Fruit fly (Drosophila melanogaster) whole organism, embryonic: ENCODE measurements around the gene CG15517.

ENCODE experiments used
- CG11456 ChIP-seq: fragments of 200-800 bp; sonication (Bioruptor generic); IDR thresholded peaks from 3 replicates; pipeline ENCODE4 v1.3.6; 2022; ENCODE audit warnings: missing biosample characterization, missing genetic modification characterization
- CG11723 ChIP-seq: fragments of 200-800 bp; sonication (Bioruptor generic); optimal IDR thresholded peaks from 2 replicates; lab custom pipeline; 2017; ENCODE audit warnings: missing biosample characterization, mild to moderate bottlenecking, missing genetic modification characterization
- CG13287 ChIP-seq: fragments of 200-800 bp; sonication (Bioruptor generic); IDR thresholded peaks from 2 replicates; pipeline ENCODE4 v1.3.6; 2022; ENCODE audit warnings: missing biosample characterization, missing genetic modification characterization; ENCODE audit not compliant: partially characterized antibody
- CG2120 ChIP-seq: fragments of 200-800 bp; sonication (Bioruptor generic); optimal IDR thresholded peaks from 3 replicates; lab custom pipeline; 2016; ENCODE audit warnings: missing biosample characterization, missing genetic modification characterization
- CG3163 ChIP-seq: fragments of 200-800 bp; sonication (Bioruptor generic); optimal IDR thresholded peaks from 3 replicates; lab custom pipeline; 2016; ENCODE audit warnings: missing biosample characterization, missing genetic modification characterization
- CG33557 ChIP-seq: fragments of 200-800 bp; sonication (Bioruptor generic); optimal IDR thresholded peaks from 2 replicates; lab custom pipeline; 2019; ENCODE audit warnings: missing biosample characterization, mild to moderate bottlenecking, missing genetic modification characterization, moderate library complexity
- CG34376 ChIP-seq: fragments of 200-800 bp; sonication (Bioruptor generic); optimal IDR thresholded peaks from 2 replicates; lab custom pipeline; 2018; ENCODE audit warnings: missing biosample characterization, mild to moderate bottlenecking, missing genetic modification characterization
- CG3847 ChIP-seq: fragments of 200-800 bp; sonication (Bioruptor generic); IDR thresholded peaks from 2 replicates; pipeline ENCODE4 v1.3.6; 2022; ENCODE audit warnings: missing biosample characterization, missing genetic modification characterization
- CG6791 ChIP-seq: fragments of 200-800 bp; sonication (Bioruptor generic); IDR thresholded peaks from 3 replicates; pipeline ENCODE4 v1.3.6; 2022; ENCODE audit warnings: missing biosample characterization, missing genetic modification characterization; ENCODE audit not compliant: partially characterized antibody
- CG8388 ChIP-seq: fragments of 200-800 bp; sonication (Bioruptor generic); optimal IDR thresholded peaks from 2 replicates; lab custom pipeline; 2019; ENCODE audit warnings: missing biosample characterization, mild to moderate bottlenecking, missing genetic modification characterization, moderate library complexity
- Dad ChIP-seq: fragments of 200-800 bp; sonication (Bioruptor generic); optimal IDR thresholded peaks from 3 replicates; lab custom pipeline; 2016; ENCODE audit warnings: missing biosample characterization, missing genetic modification characterization
- Dip2 ChIP-seq: fragments of 200-800 bp; sonication (Bioruptor generic); IDR thresholded peaks from 2 replicates; pipeline ENCODE4 v1.3.6; 2022; ENCODE audit warnings: missing biosample characterization, missing genetic modification characterization
- Dll ChIP-seq: fragments of 200-800 bp; sonication (Bioruptor generic); IDR thresholded peaks from 4 replicates; pipeline ENCODE4 v1.3.6; 2022; ENCODE audit warnings: missing biosample characterization, missing genetic modification characterization; ENCODE audit not compliant: partially characterized antibody
- Dref ChIP-seq: fragments of 200-800 bp; sonication (Bioruptor generic); IDR thresholded peaks from 2 replicates; pipeline ENCODE4 v1.3.6; 2022; ENCODE audit warnings: missing biosample characterization, missing genetic modification characterization
- Gug ChIP-seq: fragments of 200-800 bp; sonication (Bioruptor generic); IDR thresholded peaks from 4 replicates; pipeline ENCODE4 v1.3.6; 2022; ENCODE audit warnings: missing biosample characterization, missing genetic modification characterization
- H15 ChIP-seq: fragments of 200-800 bp; sonication (Bioruptor generic); IDR thresholded peaks from 3 replicates; pipeline ENCODE4 v1.3.6; 2022; ENCODE audit warnings: missing biosample characterization, missing genetic modification characterization
- HLH3B ChIP-seq: fragments of 200-800 bp; sonication (Bioruptor generic); IDR thresholded peaks from 2 replicates; pipeline ENCODE4 v1.3.6; 2022; ENCODE audit warnings: missing biosample characterization, missing genetic modification characterization
- HLHmδ ChIP-seq: fragments of 200-800 bp; sonication (Bioruptor generic); optimal IDR thresholded peaks from 2 replicates; lab custom pipeline; 2018; ENCODE audit warnings: missing biosample characterization, mild to moderate bottlenecking, missing genetic modification characterization, moderate library complexity
- HmgZ ChIP-seq: fragments of 200-800 bp; sonication (Bioruptor generic); optimal IDR thresholded peaks from 2 replicates; lab custom pipeline; 2018; ENCODE audit warnings: missing biosample characterization, mild to moderate bottlenecking, missing genetic modification characterization
- Hr78 ChIP-seq, 2 experiments: fragments of 200-800 bp in 1 of 2; fragments of >200 bp in 1 of 2; sonication (Bioruptor generic) in 1 of 2; optimal IDR thresholded peaks; 2 replicates each; lab custom pipeline; 2017 to 2019; ENCODE audit warnings: missing biosample characterization in 2 of 2, missing genetic modification characterization in 2 of 2, mild to moderate bottlenecking in 1 of 2, moderate library complexity in 1 of 2
- MESR4 ChIP-seq: fragments of 200-800 bp; sonication (Bioruptor generic); optimal IDR thresholded peaks from 2 replicates; lab custom pipeline; 2018; ENCODE audit warnings: missing biosample characterization, mild to moderate bottlenecking, missing genetic modification characterization, moderate library complexity
- Max ChIP-seq: fragments of 200-800 bp; sonication (Bioruptor generic); optimal IDR thresholded peaks from 2 replicates; lab custom pipeline; 2016; ENCODE audit warnings: missing biosample characterization, mild to moderate bottlenecking, missing genetic modification characterization
- Meics ChIP-seq: fragments of 200-800 bp; sonication (Bioruptor generic); optimal IDR thresholded peaks from 2 replicates; lab custom pipeline; 2017; ENCODE audit warnings: missing biosample characterization, mild to moderate bottlenecking, missing genetic modification characterization
- Myb ChIP-seq: fragments of 200-800 bp; sonication (Bioruptor generic); optimal IDR thresholded peaks from 2 replicates; lab custom pipeline; 2016; ENCODE audit warnings: missing biosample characterization, missing genetic modification characterization
- Nf-YA ChIP-seq: fragments of 200-800 bp; sonication (Bioruptor generic); IDR thresholded peaks from 2 replicates; pipeline ENCODE4 v1.3.6; 2022; ENCODE audit warnings: missing biosample characterization, missing genetic modification characterization
- Nf-YB ChIP-seq: fragments of 200-800 bp; sonication (Bioruptor generic); optimal IDR thresholded peaks from 3 replicates; lab custom pipeline; 2019; ENCODE audit warnings: missing biosample characterization, mild to moderate bottlenecking, missing genetic modification characterization, moderate library complexity
- NfI ChIP-seq: fragments of 200-800 bp; sonication (Bioruptor generic); optimal IDR thresholded peaks from 3 replicates; lab custom pipeline; 2018; ENCODE audit warnings: missing biosample characterization, mild to moderate bottlenecking, missing genetic modification characterization, moderate library complexity
- Tbp ChIP-seq: fragments of >200 bp; optimal IDR thresholded peaks from 2 replicates; lab custom pipeline; 2018; ENCODE audit warnings: missing biosample characterization, missing genetic modification characterization
- Trl ChIP-seq, 3 experiments: fragments of >200 bp in 2 of 3; fragments of 200-800 bp in 1 of 3; sonication (Bioruptor generic) in 1 of 3; optimal IDR thresholded peaks; 2 replicates in 1 of 3; 3 replicates in 2 of 3; lab custom pipeline; 2016 to 2017; ENCODE audit warnings: missing biosample characterization in 1 of 3, missing genetic modification characterization in 1 of 3
- Xbp1 ChIP-seq: fragments of 200-800 bp; sonication (Bioruptor generic); optimal IDR thresholded peaks from 3 replicates; lab custom pipeline; 2016; ENCODE audit warnings: missing biosample characterization, mild to moderate bottlenecking, missing genetic modification characterization
- YL-1 ChIP-seq: fragments of 200-800 bp; sonication (Bioruptor generic); optimal IDR thresholded peaks from 3 replicates; lab custom pipeline; 2017; ENCODE audit warnings: missing biosample characterization, mild to moderate bottlenecking, missing genetic modification characterization
- al ChIP-seq: fragments of 200-800 bp; sonication (Bioruptor generic); IDR thresholded peaks from 2 replicates; pipeline ENCODE4 v1.3.6; 2022; ENCODE audit warnings: missing biosample characterization, missing genetic modification characterization
- ap ChIP-seq: fragments of 200-800 bp; sonication (Bioruptor generic); IDR thresholded peaks from 2 replicates; pipeline ENCODE4 v1.3.6; 2022; ENCODE audit warnings: missing biosample characterization, missing genetic modification characterization
- bowl ChIP-seq: fragments of 200-800 bp; sonication (Bioruptor generic); IDR thresholded peaks from 2 replicates; pipeline ENCODE4 v1.3.6; 2022; ENCODE audit warnings: missing biosample characterization, missing genetic modification characterization
- crc ChIP-seq: fragments of 200-800 bp; sonication (Bioruptor generic); optimal IDR thresholded peaks from 2 replicates; lab custom pipeline; 2016; ENCODE audit warnings: missing biosample characterization, missing genetic modification characterization
- eve ChIP-seq, 2 experiments: fragments of >200 bp; optimal IDR thresholded peaks; 2 replicates each; lab custom pipeline; 2017; ENCODE audit warnings: missing biosample characterization in 2 of 2, missing genetic modification characterization in 2 of 2
- fd64A ChIP-seq: fragments of 200-800 bp; sonication (Bioruptor generic); optimal IDR thresholded peaks from 3 replicates; lab custom pipeline; 2018; ENCODE audit warnings: missing biosample characterization, mild to moderate bottlenecking, missing genetic modification characterization
- gfzf ChIP-seq: fragments of 200-800 bp; sonication (Bioruptor generic); optimal IDR thresholded peaks from 2 replicates; lab custom pipeline; 2016; ENCODE audit warnings: missing biosample characterization, mild to moderate bottlenecking, missing genetic modification characterization, moderate library complexity
- gsb-n ChIP-seq: fragments of 200-800 bp; sonication (Bioruptor generic); optimal IDR thresholded peaks from 3 replicates; lab custom pipeline; 2018; ENCODE audit warnings: missing biosample characterization, mild to moderate bottlenecking, missing genetic modification characterization
- hkb ChIP-seq, 2 experiments: fragments of 200-800 bp in 1 of 2; fragments of >200 bp in 1 of 2; sonication (Bioruptor generic) in 1 of 2; IDR thresholded peaks in 1 of 2; optimal IDR thresholded peaks in 1 of 2; 2 replicates each; pipeline versions ENCODE4 v1.3.6 to Lab custom; 2017 to 2022; ENCODE audit warnings: missing biosample characterization in 1 of 2, missing genetic modification characterization in 1 of 2
- ken ChIP-seq: fragments of 200-800 bp; sonication (Bioruptor generic); IDR thresholded peaks from 3 replicates; pipeline ENCODE4 v1.3.6; 2022; ENCODE audit warnings: missing biosample characterization, missing genetic modification characterization
- knrl ChIP-seq: fragments of 200-800 bp; sonication (Bioruptor generic); IDR thresholded peaks from 3 replicates; pipeline ENCODE4 v1.3.6; 2022; ENCODE audit warnings: missing biosample characterization, missing genetic modification characterization; ENCODE audit not compliant: partially characterized antibody
- lov ChIP-seq, 2 experiments: fragments of 200-800 bp in 1 of 2; fragments of >200 bp in 1 of 2; sonication (Bioruptor generic) in 1 of 2; IDR thresholded peaks in 1 of 2; optimal IDR thresholded peaks in 1 of 2; 2 replicates in 1 of 2; 3 replicates in 1 of 2; pipeline versions ENCODE4 v1.3.6 to Lab custom; 2017 to 2022; ENCODE audit warnings: missing biosample characterization in 1 of 2, missing genetic modification characterization in 1 of 2
- nerfin-1 ChIP-seq: fragments of 200-800 bp; sonication (Bioruptor generic); optimal IDR thresholded peaks from 3 replicates; lab custom pipeline; 2019; ENCODE audit warnings: missing biosample characterization, mild to moderate bottlenecking, missing genetic modification characterization, moderate library complexity
- oc ChIP-seq: fragments of 200-800 bp; sonication (Bioruptor generic); optimal IDR thresholded peaks from 2 replicates; lab custom pipeline; 2018; ENCODE audit warnings: missing biosample characterization, mild to moderate bottlenecking, missing genetic modification characterization, moderate library complexity
- pb ChIP-seq: fragments of 200-800 bp; sonication (Bioruptor generic); optimal IDR thresholded peaks from 3 replicates; lab custom pipeline; 2016; ENCODE audit warnings: missing biosample characterization, missing genetic modification characterization
- phol ChIP-seq: fragments of 200-800 bp; sonication (Bioruptor generic); optimal IDR thresholded peaks from 3 replicates; lab custom pipeline; 2018; ENCODE audit warnings: missing biosample characterization, mild to moderate bottlenecking, missing genetic modification characterization, moderate library complexity
- pita ChIP-seq: fragments of 200-800 bp; sonication (Bioruptor generic); optimal IDR thresholded peaks from 2 replicates; lab custom pipeline; 2017; ENCODE audit warnings: missing biosample characterization, mild to moderate bottlenecking, missing genetic modification characterization
- pum ChIP-seq: fragments of 200-800 bp; sonication (Bioruptor generic); optimal IDR thresholded peaks from 2 replicates; lab custom pipeline; 2016; ENCODE audit warnings: missing biosample characterization, missing genetic modification characterization
- sens ChIP-seq: fragments of 200-800 bp; sonication (Bioruptor generic); peaks from one replicate; lab custom pipeline; 2016; ENCODE audit warnings: missing biosample characterization, missing genetic modification characterization

Gene CG15517

dm6 chr3R:29857228-29857627 lies 46.4 kb downstream of the CG15517 start, which contains the start of gene dgt1 (continued):
- TF ChIP-seq Nf-YA (GFP tag; lab: Robert Waterston, UW) (no peak), knrl (GFP tag; lab: Robert Waterston, UW) (no peak), Dref (GFP tag; lab: Robert Waterston, UW) (peak; percentile 29; the same call in 1 of the 2 replicates), Nf-YB (GFP tag; lab: Kevin White, UChicago) (no peak), CG3847 (peak; percentile 24; the same call in 1 of the 2 replicates), Hr78 (GFP tag; optimal IDR thresholded peaks at IDR 0.05; lab: Kevin White, UChicago) (no peak), gsb-n (tag; lab: Kevin White, UChicago) (no peak), bowl (GFP tag; lab: Robert Waterston, UW) (no peak), Trl (optimal IDR thresholded peaks at IDR 0.05; lab: Kevin White, UChicago) (no peak), Trl (GFP tag; optimal IDR thresholded peaks at IDR 0.05; lab: Kevin White, UChicago) (no peak), Gug (GFP tag; lab: Robert Waterston, UW) (no peak), CG11723 (no peak), Tbp (no peak), oc (tag; lab: Kevin White, UChicago) (no peak), CG33557 (GFP tag; lab: Kevin White, UChicago) (no peak), H15 (GFP tag; lab: Robert Waterston, UW) (no peak), crc (no peak), CG34376 (GFP tag; lab: Kevin White, UChicago) (peak; percentile 15), pb (GFP tag; lab: Kevin White, UChicago) (no peak), Dll (GFP tag; lab: Robert Waterston, UW) (no peak), eve (GFP tag; optimal IDR thresholded peaks at IDR 0.05; lab: Kevin White, UChicago) (no peak), HmgZ (tag; lab: Kevin White, UChicago) (peak; percentile 63), pita (GFP tag; lab: Kevin White, UChicago) (peak; percentile 71), ap (GFP tag; lab: Robert Waterston, UW) (no peak), nerfin-1 (tag; lab: Kevin White, UChicago) (no peak), Xbp1 (GFP tag; lab: Kevin White, UChicago) (no peak), Meics (GFP tag; lab: Kevin White, UChicago) (no peak), CG8388 (GFP tag; lab: Kevin White, UChicago) (no peak), Max (GFP tag; lab: Kevin White, UChicago) (peak; percentile 37), al (GFP tag; lab: Robert Waterston, UW) (no peak), Dip2 (GFP tag; lab: Robert Waterston, UW) (no peak), Myb (GFP tag; lab: Kevin White, UChicago) (peak; percentile 67), CG6791 (GFP tag; lab: Robert Waterston, UW) (no peak), CG3163 (GFP tag; lab: Kevin White, UChicago) (no peak), CG11456 (GFP tag; lab: Robert Waterston, UW) (no peak), lov (optimal IDR thresholded peaks at IDR 0.05; lab: Kevin White, UChicago) (no peak), lov (GFP tag; IDR thresholded peaks at IDR 0.05; lab: Robert Waterston, UW) (no peak), Dad (GFP tag; lab: Kevin White, UChicago) (no peak), sens (GFP tag; lab: Kevin White, UChicago) (no peak), CG13287 (GFP tag; lab: Robert Waterston, UW) (peak; percentile 32; the same call in 1 of the 2 replicates), gfzf (GFP tag; lab: Kevin White, UChicago) (peak; percentile 93), pum (GFP tag; lab: Kevin White, UChicago) (no peak), hkb (optimal IDR thresholded peaks at IDR 0.05; lab: Kevin White, UChicago) (no peak), hkb (GFP tag; IDR thresholded peaks at IDR 0.05; lab: Robert Waterston, UW) (no peak), YL-1 (GFP tag; lab: Kevin White, UChicago) (peak; percentile 80), fd64A (GFP tag; lab: Kevin White, UChicago) (no peak), HLHmδ (GFP tag; lab: Kevin White, UChicago) (no peak), ken (GFP tag; lab: Robert Waterston, UW) (no peak), phol (tag; lab: Kevin White, UChicago) (peak; percentile 14), NfI (GFP tag; lab: Kevin White, UChicago) (no peak), CG2120 (GFP tag; lab: Kevin White, UChicago) (no peak), HLH3B (GFP tag; lab: Robert Waterston, UW) (no peak), MESR4 (GFP tag; lab: Kevin White, UChicago) (peak; percentile 95)
